Worm (Caenorhabditis elegans) whole organism, late embryonic: ENCODE measurements around the gene F40G9.9.
A peak's percentile ranks its signal among the peaks of the same experiment; 100 is the strongest.

ENCODE experiments used
- C08G9.2 ChIP-seq: sonication (generic microtip); optimal IDR thresholded peaks from 2 replicates; lab custom pipeline; 2016; ENCODE audit warnings: mild to moderate bottlenecking, missing genetic modification characterization, moderate library complexity, missing compliant biosample characterization
- K09A11.1 ChIP-seq: sonication (generic microtip); optimal IDR thresholded peaks from 2 replicates; lab custom pipeline; 2017; ENCODE audit warnings: antibody characterized with exemption, mild to moderate bottlenecking, missing genetic modification characterization, missing compliant biosample characterization; ENCODE audit not compliant: insufficient read depth
- ahr-1 ChIP-seq: sonication (generic microtip); optimal IDR thresholded peaks from 2 replicates; lab custom pipeline; 2016; ENCODE audit warnings: missing genetic modification characterization, missing compliant biosample characterization
- ceh-18 ChIP-seq: sonication (generic microtip); optimal IDR thresholded peaks from 2 replicates; lab custom pipeline; 2016; ENCODE audit warnings: missing genetic modification characterization, missing compliant biosample characterization
- ceh-19 ChIP-seq: fragments of 200-800 bp; sonication (Bioruptor generic); optimal IDR thresholded peaks from 2 replicates; lab custom pipeline; 2018; ENCODE audit warnings: mild to moderate bottlenecking, missing genetic modification characterization, missing compliant biosample characterization
- ceh-2 ChIP-seq: sonication (generic microtip); optimal IDR thresholded peaks from 2 replicates; lab custom pipeline; 2016; ENCODE audit warnings: missing genotype, missing genetic modification characterization, missing compliant biosample characterization
- ceh-24 ChIP-seq: sonication (generic microtip); optimal IDR thresholded peaks from 2 replicates; lab custom pipeline; 2016; ENCODE audit warnings: mild to moderate bottlenecking, missing genetic modification characterization, missing compliant biosample characterization
- ceh-30 ChIP-seq: fragments of 150-350 bp; optimal IDR thresholded peaks from 2 replicates; lab custom pipeline; 2014; ENCODE audit warnings: missing biosample characterization, missing genetic modification characterization
- ceh-31 ChIP-seq: sonication (generic microtip); optimal IDR thresholded peaks from 2 replicates; lab custom pipeline; 2016; ENCODE audit warnings: missing genetic modification characterization, missing compliant biosample characterization
- ceh-34 ChIP-seq: sonication (generic microtip); optimal IDR thresholded peaks from 2 replicates; lab custom pipeline; 2016; ENCODE audit warnings: mild to moderate bottlenecking, missing genetic modification characterization, missing compliant biosample characterization
- ceh-45 ChIP-seq: fragments of 200-800 bp; sonication (Bioruptor generic); IDR thresholded peaks from 2 replicates; pipeline ENCODE4 v1.3.6; 2022; ENCODE audit warnings: missing genetic modification reagents, missing genetic modification characterization, missing compliant biosample characterization
- ceh-6 ChIP-seq: fragments of 200-800 bp; sonication (Bioruptor generic); optimal IDR thresholded peaks from 2 replicates; lab custom pipeline; 2018; ENCODE audit warnings: mild to moderate bottlenecking, missing genetic modification characterization, missing compliant biosample characterization
- che-1 ChIP-seq: sonication (generic microtip); optimal IDR thresholded peaks from 2 replicates; lab custom pipeline; 2016; ENCODE audit warnings: mild to moderate bottlenecking, missing genetic modification characterization, missing compliant biosample characterization
- dve-1 ChIP-seq: sonication (generic microtip); optimal IDR thresholded peaks from 2 replicates; lab custom pipeline; 2017; ENCODE audit warnings: antibody characterized with exemption, mild to moderate bottlenecking, missing genetic modification characterization, missing compliant biosample characterization
- elt-4 ChIP-seq: sonication (generic microtip); optimal IDR thresholded peaks from 2 replicates; lab custom pipeline; 2016; ENCODE audit warnings: missing genetic modification characterization, missing compliant biosample characterization
- ets-4 ChIP-seq: sonication (generic microtip); optimal IDR thresholded peaks from 2 replicates; lab custom pipeline; 2016; ENCODE audit warnings: missing genetic modification characterization, missing compliant biosample characterization
- eyg-1 ChIP-seq: sonication (generic microtip); optimal IDR thresholded peaks from 2 replicates; lab custom pipeline; 2016; ENCODE audit warnings: missing genotype, missing genetic modification characterization, missing compliant biosample characterization
- fkh-10 ChIP-seq: fragments of 150-350 bp; optimal IDR thresholded peaks from 2 replicates; lab custom pipeline; 2014; ENCODE audit warnings: missing biosample characterization, missing genetic modification reagents, missing genetic modification characterization
- hlh-13 ChIP-seq: fragments of 200-800 bp; sonication (Bioruptor generic); optimal IDR thresholded peaks from 2 replicates; lab custom pipeline; 2018; ENCODE audit warnings: mild to moderate bottlenecking, missing genetic modification characterization, missing compliant biosample characterization
- hlh-15 ChIP-seq: sonication (generic microtip); optimal IDR thresholded peaks from 2 replicates; lab custom pipeline; 2016; ENCODE audit warnings: missing genetic modification characterization, missing compliant biosample characterization
- hlh-30 ChIP-seq: sonication (generic microtip); optimal IDR thresholded peaks from 2 replicates; lab custom pipeline; 2017; ENCODE audit warnings: antibody characterized with exemption, missing genetic modification characterization, missing compliant biosample characterization; ENCODE audit not compliant: insufficient read depth
- hlh-6 ChIP-seq: sonication (generic microtip); optimal IDR thresholded peaks from 2 replicates; lab custom pipeline; 2016; ENCODE audit warnings: missing genotype, missing genetic modification characterization, missing compliant biosample characterization
- lim-6 ChIP-seq: sonication (generic microtip); optimal IDR thresholded peaks from 2 replicates; lab custom pipeline; 2016; ENCODE audit warnings: missing genetic modification characterization, missing compliant biosample characterization
- lin-11 ChIP-seq: fragments of 200-800 bp; sonication (Bioruptor generic); optimal IDR thresholded peaks from 2 replicates; lab custom pipeline; 2018; ENCODE audit warnings: mild to moderate bottlenecking, missing genetic modification characterization, missing compliant biosample characterization
- madf-2 ChIP-seq: sonication (generic microtip); optimal IDR thresholded peaks from 2 replicates; lab custom pipeline; 2017; ENCODE audit warnings: missing genetic modification characterization, missing compliant biosample characterization
- mec-3 ChIP-seq: sonication (generic microtip); optimal IDR thresholded peaks from 2 replicates; lab custom pipeline; 2016; ENCODE audit warnings: borderline replicate concordance, missing genetic modification characterization, missing compliant biosample characterization
- nfya-1 ChIP-seq: sonication (generic microtip); optimal IDR thresholded peaks from 2 replicates; lab custom pipeline; 2017; ENCODE audit warnings: missing genetic modification characterization, mild to moderate bottlenecking, missing compliant biosample characterization, antibody characterized with exemption, moderate library complexity
- nhr-11 ChIP-seq: fragments of 150-350 bp; optimal IDR thresholded peaks from 2 replicates; lab custom pipeline; 2014; ENCODE audit warnings: missing biosample characterization, missing genetic modification characterization
- nhr-232 ChIP-seq: sonication (generic microtip); optimal IDR thresholded peaks from 2 replicates; lab custom pipeline; 2016; ENCODE audit warnings: missing genetic modification characterization, missing compliant biosample characterization
- pat-9 ChIP-seq: fragments of 200-800 bp; sonication (Bioruptor generic); optimal IDR thresholded peaks from 2 replicates; lab custom pipeline; 2018; ENCODE audit warnings: mild to moderate bottlenecking, missing genetic modification characterization, moderate library complexity, missing compliant biosample characterization
- pha-4 ChIP-seq: fragments of 150-350 bp; optimal IDR thresholded peaks from 2 replicates; lab custom pipeline; 2018; ENCODE audit warnings: missing biosample characterization, missing genetic modification reagents, missing genetic modification characterization
- pqm-1 ChIP-seq: sonication (generic microtip); optimal IDR thresholded peaks from 2 replicates; lab custom pipeline; 2016; ENCODE audit warnings: missing genetic modification characterization, missing compliant biosample characterization
- pros-1 ChIP-seq: fragments of 150-350 bp; optimal IDR thresholded peaks from 2 replicates; lab custom pipeline; 2014; ENCODE audit warnings: missing biosample characterization, missing genetic modification reagents, missing genetic modification characterization
- ref-2 ChIP-seq: sonication (generic microtip); optimal IDR thresholded peaks from 2 replicates; lab custom pipeline; 2016; ENCODE audit warnings: missing genetic modification characterization, missing compliant biosample characterization
- sdc-2 ChIP-seq: sonication (generic microtip); optimal IDR thresholded peaks from 2 replicates; lab custom pipeline; 2016; ENCODE audit warnings: missing genotype, missing genetic modification characterization, missing compliant biosample characterization
- sox-2 ChIP-seq: fragments of 200-800 bp; sonication (Bioruptor generic); IDR thresholded peaks from 2 replicates; pipeline ENCODE4 v1.3.6; 2022; ENCODE audit warnings: missing genetic modification reagents, missing genetic modification characterization, missing compliant biosample characterization
- syd-9 ChIP-seq: sonication (generic microtip); optimal IDR thresholded peaks from 2 replicates; lab custom pipeline; 2016; ENCODE audit warnings: mild to moderate bottlenecking, missing genetic modification characterization, moderate library complexity, missing compliant biosample characterization
- tbx-2 ChIP-seq: sonication (generic microtip); optimal IDR thresholded peaks from 2 replicates; lab custom pipeline; 2016; ENCODE audit warnings: missing genetic modification characterization, missing compliant biosample characterization
- ttx-3 ChIP-seq: sonication (generic microtip); optimal IDR thresholded peaks from 2 replicates; lab custom pipeline; 2016; ENCODE audit warnings: missing genetic modification reagents, missing genetic modification characterization, missing compliant biosample characterization
- unc-3 ChIP-seq, 2 experiments: fragments of 200-800 bp in 1 of 2; sonication (Bioruptor generic) in 1 of 2; sonication (generic microtip) in 1 of 2; conservative IDR thresholded peaks in 1 of 2; optimal IDR thresholded peaks in 1 of 2; 2 replicates each; pipeline versions ENCODE4 v1.3.6 to Lab custom; 2016 to 2022; ENCODE audit warnings: missing compliant biosample characterization in 2 of 2, missing genetic modification characterization in 2 of 2, missing genetic modification reagents in 1 of 2
- unc-55 ChIP-seq: sonication (generic microtip); optimal IDR thresholded peaks from 2 replicates; lab custom pipeline; 2017; ENCODE audit warnings: missing biosample characterization, missing genetic modification reagents, missing genetic modification characterization
- unc-86 ChIP-seq: sonication (generic microtip); optimal IDR thresholded peaks from 2 replicates; lab custom pipeline; 2016; ENCODE audit warnings: missing genetic modification characterization, missing compliant biosample characterization

F40G9.9 gene

ce11 chrIII:180963-181362, 9.4 kb upstream of the F40G9.9 start, which contains the start of gene F40G9.5:
Gene F40G9.5, plus strand, starts transcription at chrIII:181263.
- TF ChIP-seq nhr-232 (tag; lab: Kevin White, UChicago) (no peak), hlh-30 (tag; lab: Kevin White, UChicago) (no peak), lin-11 (no peak)

- TF ChIP-seq hlh-15 (tag; lab: Kevin White, UChicago) (no peak), ets-4 (tag; lab: Kevin White, UChicago) (no peak), mec-3 (tag; lab: Kevin White, UChicago) (no peak), ahr-1 (tag; lab: Kevin White, UChicago) (no peak), elt-4 (tag; lab: Kevin White, UChicago) (no peak), nhr-11 (tag; lab: Kevin White, UChicago) (no peak), unc-55 (no peak), ceh-24 (tag; lab: Kevin White, UChicago) (no peak), fkh-10 (GFP tag; lab: Kevin White, UChicago) (no peak), hlh-13 (no peak), eyg-1 (tag; lab: Kevin White, UChicago) (no peak), sox-2 (peak; percentile 51), pat-9 (tag; lab: Kevin White, UChicago) (no peak), hlh-6 (tag; lab: Kevin White, UChicago) (no peak), ceh-18 (tag; lab: Kevin White, UChicago) (no peak), hlh-30 (tag; lab: Kevin White, UChicago) (peak; percentile 25), unc-3 (GFP tag; conservative IDR thresholded peaks at IDR 0.05; lab: Robert Waterston, UW) (no peak), unc-3 (tag; optimal IDR thresholded peaks at IDR 0.05; lab: Kevin White, UChicago) (no peak), ceh-45 (no peak), madf-2 (tag; lab: Kevin White, UChicago) (no peak), ceh-6 (no peak), lim-6 (tag; lab: Kevin White, UChicago) (no peak), ceh-2 (tag; lab: Kevin White, UChicago) (no peak), C08G9.2 (tag; lab: Kevin White, UChicago) (no peak), tbx-2 (tag; lab: Kevin White, UChicago) (peak; percentile 13), K09A11.1 (tag; lab: Kevin White, UChicago) (no peak), nfya-1 (tag; lab: Kevin White, UChicago) (no peak), syd-9 (tag; lab: Kevin White, UChicago) (no peak), pros-1 (tag; lab: Kevin White, UChicago) (no peak), ceh-19 (GFP tag; lab: Kevin White, UChicago) (no peak), pha-4 (tag; lab: Kevin White, UChicago) (no peak), che-1 (tag; lab: Kevin White, UChicago) (no peak), ref-2 (tag; lab: Kevin White, UChicago) (peak; percentile 38), ceh-30 (tag; lab: Kevin White, UChicago) (no peak), ceh-31 (tag; lab: Kevin White, UChicago) (no peak), dve-1 (tag; lab: Kevin White, UChicago) (no peak), pqm-1 (tag; lab: Kevin White, UChicago) (no peak), sdc-2 (tag; lab: Kevin White, UChicago) (no peak), unc-86 (tag; lab: Kevin White, UChicago) (no peak), ttx-3 (tag; lab: Kevin White, UChicago) (no peak), ceh-34 (tag; lab: Kevin White, UChicago) (peak; percentile 13)
Measured at ce11 chrIII:179123-179592, 7.6 kb upstream of the F40G9.9 start, which contains the start of gene F40G9.6. Gene F40G9.6, plus strand, starts transcription at chrIII:179542.
